Fruit fly (Drosophila melanogaster): ENCODE results near the gene jar.

Gene jar

dm6 chr3R:24233366-24234161, 37.5 kb downstream of the jar start (continued):
- TF ChIP-seq CG10565 (GFP tag; optimal IDR thresholded peaks at IDR 0.05): no peak

DNA sequence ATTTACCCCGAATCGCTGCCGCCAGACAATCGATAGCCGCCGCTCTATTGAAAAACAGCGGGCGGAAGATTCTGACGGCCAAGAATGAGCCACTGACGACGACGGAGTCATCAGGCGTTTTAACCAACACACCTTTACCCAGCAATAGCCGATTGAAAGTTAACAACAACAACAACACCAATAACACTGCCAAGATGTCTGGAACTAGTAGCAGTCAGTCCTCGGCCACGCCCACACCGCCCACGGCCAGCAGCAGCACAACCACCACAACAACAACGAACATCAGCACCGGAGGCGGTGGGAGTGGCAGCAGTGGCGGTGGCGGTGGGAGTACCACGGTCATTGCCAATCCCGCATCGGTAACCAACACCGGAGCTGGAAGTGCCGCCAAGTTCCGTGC, 39.1 kb downstream of the jar start:
- TF ChIP-seq CG4360 (GFP tag; IDR thresholded peaks at IDR 0.05) (peak; percentile 49), pfk (GFP tag; optimal IDR thresholded peaks at IDR 0.05) (no peak), prd (optimal IDR thresholded peaks at IDR 0.05) (no peak), prd (GFP tag; IDR thresholded peaks at IDR 0.05) (0 out of 3 replicates have a peak, but pooled peaks have one; percentile 3), CG4730 (GFP tag; IDR thresholded peaks at IDR 0.05) (no peak), Dfd (GFP tag; optimal IDR thresholded peaks at IDR 0.05) (peak in 1 of 2 experiments; percentile 57), sim (GFP tag; IDR thresholded peaks at IDR 0.05) (no peak), CG2199 (GFP tag; IDR thresholded peaks at IDR 0.05) (no peak), CG3995 (GFP tag; optimal IDR thresholded peaks at IDR 0.05) (no peak)

DNA sequence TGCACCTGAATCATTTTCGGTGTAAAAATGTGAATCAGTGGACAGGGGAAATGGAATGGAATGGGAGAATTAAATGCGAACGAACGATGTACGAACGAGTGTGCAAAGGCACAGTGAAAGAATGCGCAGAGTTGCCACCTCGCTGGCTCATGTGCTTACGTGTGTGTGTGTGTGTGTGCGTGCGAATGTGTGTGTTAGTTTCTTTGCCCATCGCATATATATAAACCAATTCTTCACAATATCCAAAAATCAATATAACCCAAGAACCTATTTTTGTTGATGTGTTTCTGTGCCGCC, 39.9 kb downstream of the jar start:
- TF ChIP-seq HLH3B (GFP tag; IDR thresholded peaks at IDR 0.05) (0 out of 2 replicates have a peak, but pooled peaks have one; percentile 17), CG6654 (GFP tag; optimal IDR thresholded peaks at IDR 0.05) (no peak), CG17186 (GFP tag; optimal IDR thresholded peaks at IDR 0.05) (no peak), CG30403 (GFP tag; optimal IDR thresholded peaks at IDR 0.05) (no peak), psq (GFP tag; optimal IDR thresholded peaks at IDR 0.05) (peak; percentile 94), Chrac-16 (GFP tag; optimal IDR thresholded peaks at IDR 0.05) (no peak), rib (GFP tag; IDR thresholded peaks at IDR 0.05) (0 out of 2 replicates have a peak, but pooled peaks have one; percentile 16), mirr (GFP tag; optimal IDR thresholded peaks at IDR 0.05) (peak; percentile 37), sc (optimal IDR thresholded peaks at IDR 0.05) (no peak), sc (GFP tag; optimal IDR thresholded peaks at IDR 0.05) (no peak), CG3163 (GFP tag; optimal IDR thresholded peaks at IDR 0.05) (no peak), sd (tag; optimal IDR thresholded peaks at IDR 0.05) (peak; percentile 99), Camta (GFP tag; optimal IDR thresholded peaks at IDR 0.05) (no peak), Hr39 (optimal IDR thresholded peaks at IDR 0.05) (no peak), CG3847 (GFP tag; IDR thresholded peaks at IDR 0.05) (0 out of 2 replicates have a peak, but pooled peaks have one; percentile 36), chm (GFP tag; IDR thresholded peaks at IDR 0.05) (peak; percentile 41; the same call in 1 of the 2 replicates), CG11247 (GFP tag; IDR thresholded peaks at IDR 0.05) (no peak), Dbx (GFP tag; IDR thresholded peaks at IDR 0.05) (no peak), gcm (GFP tag; optimal IDR thresholded peaks at IDR 0.05) (no peak), CG6683 (GFP tag; optimal IDR thresholded peaks at IDR 0.05) (no peak), CG5953 (GFP tag; IDR thresholded peaks at IDR 0.05) (no peak), CG32532 (GFP tag; IDR thresholded peaks at IDR 0.05) (no peak), NfI (GFP tag; optimal IDR thresholded peaks at IDR 0.05) (no peak), sug (tag; optimal IDR thresholded peaks at IDR 0.05) (no peak), Doc3 (GFP tag; IDR thresholded peaks at IDR 0.05; ENCODE audit: partially characterized antibody) (no peak), CG31224 (GFP tag; IDR thresholded peaks at IDR 0.05) (no peak), CG32772 (GFP tag; IDR thresholded peaks at IDR 0.05) (no peak), Hr51 (GFP tag; optimal IDR thresholded peaks at IDR 0.05) (no peak), vnd (GFP tag; IDR thresholded peaks at IDR 0.05; ENCODE audit: partially characterized antibody) (peak; percentile 32; the same call in 1 of the 3 replicates), Mad (GFP tag; optimal IDR thresholded peaks at IDR 0.05) (no peak), hb (GFP tag; IDR thresholded peaks at IDR 0.05; ENCODE audit: partially characterized antibody) (no peak), otp (GFP tag; IDR thresholded peaks at IDR 0.05) (no peak), Myb (GFP tag; optimal IDR thresholded peaks at IDR 0.05) (no peak), gsb-n (tag; optimal IDR thresholded peaks at IDR 0.05) (no peak), C15 (GFP tag; IDR thresholded peaks at IDR 0.05) (no peak), ro (GFP tag; IDR thresholded peaks at IDR 0.05) (no peak), Pdp1 (GFP tag; optimal IDR thresholded peaks at IDR 0.05) (peak in 1 of 2 experiments; percentile 5), Dref (GFP tag; IDR thresholded peaks at IDR 0.05) (0 out of 2 replicates have a peak, but pooled peaks have one; percentile 29)

Data from whole organism, embryonic.